Fruit fly (Drosophila melanogaster) whole organism, embryonic: ENCODE measurements around the gene CG34453.
A peak's percentile ranks its signal among the peaks of the same experiment; 100 is the strongest.

Experiments
- Awh ChIP-seq: fragments of 200-800 bp; sonication (Bioruptor generic); IDR thresholded peaks from 2 replicates; pipeline ENCODE4, ENCODE4 v1.3.6; 2022; ENCODE audit warnings: missing biosample characterization, missing genetic modification characterization
- C15 ChIP-seq: fragments of 200-800 bp; sonication (Bioruptor generic); IDR thresholded peaks from 3 replicates; pipeline ENCODE4 v1.3.6; 2022; ENCODE audit warnings: missing biosample characterization, missing genetic modification characterization
- CG10543 ChIP-seq: fragments of 200-800 bp; sonication (Bioruptor generic); optimal IDR thresholded peaks from 3 replicates; lab custom pipeline; 2017; ENCODE audit warnings: missing biosample characterization, mild to moderate bottlenecking, missing genetic modification characterization, moderate library complexity
- CG10654 ChIP-seq: fragments of 200-800 bp; sonication (Bioruptor generic); optimal IDR thresholded peaks from 2 replicates; lab custom pipeline; 2016; ENCODE audit warnings: missing biosample characterization, missing genetic modification characterization
- CG11398 ChIP-seq: fragments of 200-800 bp; sonication (Bioruptor generic); optimal IDR thresholded peaks from 2 replicates; lab custom pipeline; 2016; ENCODE audit warnings: missing biosample characterization, missing genetic modification characterization
- CG15514 ChIP-seq: fragments of 200-800 bp; sonication (Bioruptor generic); optimal IDR thresholded peaks from 3 replicates; lab custom pipeline; 2017; ENCODE audit warnings: missing biosample characterization, missing genetic modification characterization, mild to moderate bottlenecking, moderate library complexity, missing genetic modification reagents
- CG15696 ChIP-seq: fragments of 200-800 bp; sonication (Bioruptor generic); optimal IDR thresholded peaks from 2 replicates; lab custom pipeline; 2019; ENCODE audit warnings: missing biosample characterization, mild to moderate bottlenecking, missing genetic modification characterization, moderate library complexity
- CG1602 ChIP-seq: fragments of 200-800 bp; sonication (Bioruptor generic); optimal IDR thresholded peaks from 3 replicates; lab custom pipeline; 2016; ENCODE audit warnings: missing biosample characterization, missing genetic modification characterization
- CG17186 ChIP-seq: fragments of 200-800 bp; sonication (Bioruptor generic); optimal IDR thresholded peaks from 3 replicates; lab custom pipeline; 2017; ENCODE audit warnings: missing biosample characterization, missing genetic modification reagents, missing genetic modification characterization
- CG17359 ChIP-seq: fragments of 200-800 bp; sonication (Bioruptor generic); optimal IDR thresholded peaks from 3 replicates; lab custom pipeline; 2018; ENCODE audit warnings: missing biosample characterization, mild to moderate bottlenecking, missing genetic modification characterization, moderate library complexity
- CG18764 ChIP-seq: fragments of 200-800 bp; sonication (Bioruptor generic); optimal IDR thresholded peaks from 3 replicates; lab custom pipeline; 2016; ENCODE audit warnings: missing biosample characterization, missing genetic modification characterization
- CG2129 ChIP-seq: fragments of 200-800 bp; sonication (Bioruptor generic); IDR thresholded peaks from 2 replicates; pipeline ENCODE4 v1.3.6; 2022; ENCODE audit warnings: missing biosample characterization, missing genetic modification characterization; ENCODE audit not compliant: partially characterized antibody
- CG43689 ChIP-seq: fragments of 200-800 bp; sonication (Bioruptor generic); IDR thresholded peaks from 2 replicates; pipeline ENCODE4 v1.3.6; 2022; ENCODE audit warnings: missing biosample characterization, missing genetic modification characterization
- CG4707 ChIP-seq: fragments of 200-800 bp; sonication (Bioruptor generic); optimal IDR thresholded peaks from 2 replicates; lab custom pipeline; 2018; ENCODE audit warnings: missing biosample characterization, mild to moderate bottlenecking, missing genetic modification characterization, moderate library complexity
- CG5953 ChIP-seq: fragments of 200-800 bp; sonication (Bioruptor generic); IDR thresholded peaks from 2 replicates; pipeline ENCODE4 v1.3.6; 2022; ENCODE audit warnings: missing biosample characterization, missing genetic modification characterization
- CG6765 ChIP-seq: fragments of 200-800 bp; sonication (Bioruptor generic); optimal IDR thresholded peaks from 3 replicates; lab custom pipeline; 2017; ENCODE audit warnings: missing biosample characterization, mild to moderate bottlenecking, missing genetic modification characterization
- D ChIP-seq, 2 experiments: fragments of 200-800 bp in 1 of 2; fragments of >200 bp in 1 of 2; sonication (Bioruptor generic) in 1 of 2; optimal IDR thresholded peaks; 2 replicates in 1 of 2; 3 replicates in 1 of 2; lab custom pipeline; 2017; ENCODE audit warnings: mild to moderate bottlenecking in 1 of 2, missing biosample characterization in 1 of 2, missing genetic modification characterization in 1 of 2, missing genetic modification reagents in 1 of 2
- D19A ChIP-seq: fragments of 200-800 bp; optimal IDR thresholded peaks from 3 replicates; lab custom pipeline; 2019; ENCODE audit warnings: missing biosample characterization, mild to moderate bottlenecking, missing genetic modification characterization, moderate library complexity
- Dref ChIP-seq: fragments of 200-800 bp; sonication (Bioruptor generic); IDR thresholded peaks from 2 replicates; pipeline ENCODE4 v1.3.6; 2022; ENCODE audit warnings: missing biosample characterization, missing genetic modification characterization
- Elba2 ChIP-seq: fragments of 200-800 bp; sonication (Bioruptor generic); optimal IDR thresholded peaks from 3 replicates; lab custom pipeline; 2016; ENCODE audit warnings: missing biosample characterization, missing genetic modification characterization
- Fer1 ChIP-seq: fragments of 200-800 bp; sonication (Bioruptor generic); optimal IDR thresholded peaks from 2 replicates; lab custom pipeline; 2017; ENCODE audit warnings: missing biosample characterization, mild to moderate bottlenecking, missing genetic modification characterization
- H15 ChIP-seq: fragments of 200-800 bp; sonication (Bioruptor generic); IDR thresholded peaks from 3 replicates; pipeline ENCODE4 v1.3.6; 2022; ENCODE audit warnings: missing biosample characterization, missing genetic modification characterization
- HHEX ChIP-seq: fragments of 200-800 bp; sonication (Bioruptor generic); optimal IDR thresholded peaks from 3 replicates; lab custom pipeline; 2017; ENCODE audit warnings: missing biosample characterization, mild to moderate bottlenecking, missing genetic modification characterization, missing genetic modification reagents
- Hand ChIP-seq: fragments of 200-800 bp; sonication (Bioruptor generic); optimal IDR thresholded peaks from 2 replicates; lab custom pipeline; 2017; ENCODE audit warnings: mild to moderate bottlenecking, missing biosample characterization, missing genetic modification reagents, missing genetic modification characterization
- Med ChIP-seq: fragments of 200-800 bp; sonication (Bioruptor generic); peaks from one replicate; lab custom pipeline; 2016; ENCODE audit warnings: missing biosample characterization, missing genetic modification characterization, mild to moderate bottlenecking, inconsistent platforms, moderate library complexity
- Nf-YC ChIP-seq: fragments of 200-800 bp; optimal IDR thresholded peaks from 3 replicates; lab custom pipeline; 2019; ENCODE audit warnings: missing biosample characterization, mild to moderate bottlenecking, missing genetic modification characterization, moderate library complexity
- Ravus ChIP-seq: fragments of 200-800 bp; sonication (Bioruptor generic); IDR thresholded peaks from 2 replicates; pipeline ENCODE4 v1.3.6; 2022; ENCODE audit warnings: missing biosample characterization, missing genetic modification characterization
- Spps ChIP-seq: fragments of 200-800 bp; sonication (Bioruptor generic); optimal IDR thresholded peaks from 2 replicates; lab custom pipeline; 2018; ENCODE audit warnings: missing biosample characterization, mild to moderate bottlenecking, missing genetic modification characterization
- Ssrp ChIP-seq: fragments of 200-800 bp; sonication (Bioruptor generic); optimal IDR thresholded peaks from 2 replicates; lab custom pipeline; 2018; ENCODE audit warnings: missing biosample characterization, mild to moderate bottlenecking, missing genetic modification characterization, moderate library complexity
- amos ChIP-seq: fragments of 200-800 bp; sonication (Bioruptor generic); IDR thresholded peaks from 2 replicates; pipeline ENCODE4 v1.3.6; 2022; ENCODE audit warnings: missing biosample characterization, missing genetic modification characterization; ENCODE audit not compliant: partially characterized antibody
- cg ChIP-seq: fragments of 200-800 bp; sonication (Bioruptor generic); optimal IDR thresholded peaks from 3 replicates; lab custom pipeline; 2019; ENCODE audit warnings: missing biosample characterization, mild to moderate bottlenecking, missing genetic modification characterization, moderate library complexity
- chm ChIP-seq: fragments of 200-800 bp; sonication (Bioruptor generic); IDR thresholded peaks from 2 replicates; pipeline ENCODE4 v1.3.6; 2022; ENCODE audit warnings: missing biosample characterization, missing genetic modification characterization
- chn ChIP-seq: fragments of 200-800 bp; sonication (Bioruptor generic); optimal IDR thresholded peaks from 2 replicates; lab custom pipeline; 2016; ENCODE audit warnings: missing biosample characterization, missing genetic modification characterization
- da ChIP-seq: fragments of 200-800 bp; sonication (Bioruptor generic); optimal IDR thresholded peaks from 2 replicates; lab custom pipeline; 2016; ENCODE audit warnings: missing biosample characterization, missing genetic modification characterization
- dan ChIP-seq: fragments of 200-800 bp; sonication (Bioruptor generic); IDR thresholded peaks from 2 replicates; pipeline ENCODE4 v1.3.6; 2022; ENCODE audit warnings: missing biosample characterization, missing genetic modification characterization
- dati ChIP-seq: fragments of 200-800 bp; sonication (Bioruptor generic); IDR thresholded peaks from 2 replicates; pipeline ENCODE4 v1.3.6; 2022; ENCODE audit warnings: missing biosample characterization, missing genetic modification characterization
- en ChIP-seq: fragments of 200-800 bp; sonication (Bioruptor generic); optimal IDR thresholded peaks from 2 replicates; lab custom pipeline; 2016; ENCODE audit warnings: missing biosample characterization, missing genetic modification characterization
- eve ChIP-seq, 2 experiments: fragments of >200 bp; optimal IDR thresholded peaks; 2 replicates each; lab custom pipeline; 2017; ENCODE audit warnings: missing biosample characterization in 2 of 2, missing genetic modification characterization in 2 of 2
- fu2 ChIP-seq: fragments of 200-800 bp; sonication (Bioruptor generic); optimal IDR thresholded peaks from 2 replicates; lab custom pipeline; 2016; ENCODE audit warnings: missing biosample characterization, missing genetic modification characterization
- gsb ChIP-seq: fragments of 200-800 bp; sonication (Bioruptor generic); IDR thresholded peaks from 2 replicates; pipeline ENCODE4 v1.3.6; 2022; ENCODE audit warnings: missing biosample characterization, missing genetic modification characterization
- gt ChIP-seq: fragments of 200-800 bp; sonication (Bioruptor generic); IDR thresholded peaks from 2 replicates; pipeline ENCODE4 v1.3.6; 2022; ENCODE audit warnings: missing biosample characterization, missing genetic modification characterization
- klu ChIP-seq: fragments of 200-800 bp; sonication (Bioruptor generic); IDR thresholded peaks from 2 replicates; pipeline ENCODE4 v1.3.6; 2022; ENCODE audit warnings: missing biosample characterization, missing genetic modification characterization
- kni ChIP-seq: fragments of 200-800 bp; sonication (Bioruptor generic); optimal IDR thresholded peaks from 3 replicates; lab custom pipeline; 2017; ENCODE audit warnings: mild to moderate bottlenecking, missing biosample characterization, missing genetic modification reagents, missing genetic modification characterization
- lilli ChIP-seq: fragments of 200-800 bp; sonication (Bioruptor generic); optimal IDR thresholded peaks from 3 replicates; lab custom pipeline; 2016; ENCODE audit warnings: missing biosample characterization, missing genetic modification characterization
- pan ChIP-seq, 4 experiments: fragments of >200 bp in 3 of 4; fragments of 200-800 bp in 1 of 4; sonication (Bioruptor generic) in 1 of 4; optimal IDR thresholded peaks in 3 of 4; IDR thresholded peaks in 1 of 4; 2 replicates each; pipeline versions ENCODE4 v1.3.6 to Lab custom; 2017 to 2022; ENCODE audit warnings: missing biosample characterization in 2 of 4, missing genetic modification characterization in 2 of 4, mixed read lengths in 1 of 4
- peb ChIP-seq: fragments of 200-800 bp; sonication (Bioruptor generic); IDR thresholded peaks from 2 replicates; pipeline ENCODE4 v1.3.6; 2022; ENCODE audit warnings: missing biosample characterization, missing genetic modification characterization
- sens ChIP-seq: fragments of 200-800 bp; sonication (Bioruptor generic); peaks from one replicate; lab custom pipeline; 2016; ENCODE audit warnings: missing biosample characterization, missing genetic modification characterization
- sima ChIP-seq: fragments of 200-800 bp; sonication (Bioruptor generic); optimal IDR thresholded peaks from 2 replicates; lab custom pipeline; 2016; ENCODE audit warnings: missing biosample characterization, missing genetic modification characterization
- usp ChIP-seq: fragments of >200 bp; optimal IDR thresholded peaks from 2 replicates; lab custom pipeline; 2017; ENCODE audit warnings: missing biosample characterization, missing genetic modification characterization

Gene CG34453

DNA sequence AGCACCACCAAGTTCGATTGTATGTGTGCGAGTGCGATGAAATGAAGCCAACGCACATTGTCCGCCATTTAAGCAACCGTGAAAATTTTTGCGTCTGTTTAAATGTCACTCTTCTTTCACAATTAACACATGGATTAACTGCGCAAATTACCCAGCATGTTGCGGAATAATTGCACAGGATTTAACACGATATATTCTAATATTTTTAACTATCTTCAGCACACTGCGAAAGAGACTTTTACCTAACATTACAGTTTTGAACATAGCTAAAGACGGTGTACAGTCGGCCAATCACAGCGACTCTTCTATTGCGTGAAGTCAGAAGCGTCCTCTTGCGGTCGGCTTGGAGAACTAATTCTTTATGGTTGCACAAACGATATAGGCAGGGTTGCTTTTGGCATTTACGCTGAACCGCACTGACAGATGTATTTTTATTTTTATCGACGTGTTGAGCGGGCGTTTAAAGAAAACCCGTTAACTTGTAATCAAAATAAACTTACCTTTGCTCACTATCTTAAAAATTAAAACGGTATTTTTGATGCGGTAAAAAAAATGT is 13.6 kb upstream of the CG34453 start (continued):
- no peak for TF ChIP-seq CG15696
- TF ChIP-seq chm = peak; percentile 42; the same call in 1 of the 2 replicates
- TF ChIP-seq gsb = peak; percentile 45; the same call in 1 of the 2 replicates
- TF ChIP-seq CG10543 (GFP tag; lab: Kevin White, UChicago) = no peak
- TF ChIP-seq H15 (GFP tag; lab: Robert Waterston, UW) = 0 out of 3 replicates have a peak, but pooled peaks have one; percentile 40
- TF ChIP-seq CG5953 (GFP tag; lab: Robert Waterston, UW) = peak; percentile 54; the same call in 1 of the 2 replicates
- peak; percentile 76 for TF ChIP-seq CG15514 (GFP tag; lab: Kevin White, UChicago)
- no peak for TF ChIP-seq dan (GFP tag; lab: Robert Waterston, UW)
- TF ChIP-seq eve (GFP tag; optimal IDR thresholded peaks at IDR 0.05; lab: Kevin White, UChicago) = peak in 1 of 2 experiments; percentile 64
- peak; percentile 18 for TF ChIP-seq chn
- peak; percentile 34 for TF ChIP-seq CG1602 (GFP tag; lab: Kevin White, UChicago)
- no peak for TF ChIP-seq Elba2 (GFP tag; lab: Kevin White, UChicago)
- peak; percentile 100 for TF ChIP-seq Nf-YC (tag; lab: Kevin White, UChicago)
- no peak for TF ChIP-seq Spps (tag; lab: Kevin White, UChicago)
- peak; percentile 58 for TF ChIP-seq lilli
- no peak for TF ChIP-seq CG6765
- no peak for TF ChIP-seq D19A (tag; lab: Kevin White, UChicago)
- peak; percentile 43 for TF ChIP-seq da (GFP tag; lab: Kevin White, UChicago)
- no peak for TF ChIP-seq dati (GFP tag; lab: Robert Waterston, UW)
- peak; percentile 36 for TF ChIP-seq en (GFP tag; lab: Kevin White, UChicago)
- no peak for TF ChIP-seq Hand
- TF ChIP-seq CG2129 (GFP tag; lab: Robert Waterston, UW) = no peak
- TF ChIP-seq Awh = no peak
- TF ChIP-seq fu2 (GFP tag; lab: Kevin White, UChicago) = peak; percentile 35
- TF ChIP-seq CG4707 (GFP tag; lab: Kevin White, UChicago) = no peak
- TF ChIP-seq usp (GFP tag; lab: Kevin White, UChicago) = no peak
- TF ChIP-seq HHEX (GFP tag; lab: Kevin White, UChicago) = no peak
- no peak for TF ChIP-seq CG17359 (tag; lab: Kevin White, UChicago)
- TF ChIP-seq CG11398 = no peak
- peak; percentile 85 for TF ChIP-seq cg (GFP tag; lab: Kevin White, UChicago)
- TF ChIP-seq klu (GFP tag; lab: Robert Waterston, UW) = no peak
- peak; percentile 67 for TF ChIP-seq CG17186 (GFP tag; lab: Kevin White, UChicago)
- TF ChIP-seq pan (optimal IDR thresholded peaks at IDR 0.05; lab: Kevin White, UChicago) = no peak
- TF ChIP-seq pan (GFP tag; optimal IDR thresholded peaks at IDR 0.05 in 1 of 2, IDR thresholded peaks at IDR 0.05 in 1 of 2) = peak in 1 of 2 experiments; percentile 28
- TF ChIP-seq CG18764 = peak; percentile 47
- no peak for TF ChIP-seq gt (GFP tag; lab: Robert Waterston, UW)
- TF ChIP-seq D (optimal IDR thresholded peaks at IDR 0.05; lab: Kevin White, UChicago) = no peak
- no peak for TF ChIP-seq D (GFP tag; optimal IDR thresholded peaks at IDR 0.05; lab: Kevin White, UChicago)
- TF ChIP-seq kni (GFP tag; lab: Kevin White, UChicago) = no peak
- peak; percentile 94 for TF ChIP-seq Med (GFP tag; lab: Kevin White, UChicago)
- peak; percentile 31 for TF ChIP-seq CG10654 (GFP tag; lab: Kevin White, UChicago)
- TF ChIP-seq sima = no peak
- TF ChIP-seq C15 (GFP tag; lab: Robert Waterston, UW) = no peak
- no peak for TF ChIP-seq Ssrp
- peak; percentile 97 for TF ChIP-seq Dref (GFP tag; lab: Robert Waterston, UW)
- TF ChIP-seq Ravus (GFP tag; lab: Robert Waterston, UW) = no peak
- TF ChIP-seq Fer1 (GFP tag; lab: Kevin White, UChicago) = no peak
- TF ChIP-seq CG43689 = no peak
- TF ChIP-seq amos (GFP tag; lab: Robert Waterston, UW) = peak; percentile 66; the same call in 1 of the 2 replicates
- peak; percentile 79 for TF ChIP-seq sens
- no peak for TF ChIP-seq peb (GFP tag; lab: Robert Waterston, UW)
